Fruit fly (Drosophila melanogaster): ENCODE results near the gene Kif19A.
A peak's percentile ranks its signal among the peaks of the same experiment; 100 is the strongest.

Kif19A gene

dm6 chr3R:14108158-14108921 is 9.9 kb downstream of the Kif19A start, which contains the start of gene CG12402 (continued):
- peak; percentile 52 for TF ChIP-seq CG9932 (GFP tag; IDR thresholded peaks at IDR 0.05)
- TF ChIP-seq CG10654 (GFP tag; optimal IDR thresholded peaks at IDR 0.05), result peak; percentile 85
- TF ChIP-seq wdn (GFP tag; IDR thresholded peaks at IDR 0.05), result peak; percentile 57; the same call in 1 of the 2 replicates
- peak; percentile 82 for TF ChIP-seq CG12219 (GFP tag; optimal IDR thresholded peaks at IDR 0.05)
- TF ChIP-seq Poxn (GFP tag; IDR thresholded peaks at IDR 0.05), result no peak
- TF ChIP-seq al (GFP tag; IDR thresholded peaks at IDR 0.05), result peak; percentile 25; the same call in 1 of the 2 replicates
- TF ChIP-seq her (GFP tag; optimal IDR thresholded peaks at IDR 0.05), result peak; percentile 72
- peak; percentile 89 for TF ChIP-seq CG7839 (tag; optimal IDR thresholded peaks at IDR 0.05)
- TF ChIP-seq yki (optimal IDR thresholded peaks at IDR 0.05), result no peak
- TF ChIP-seq crp (GFP tag; optimal IDR thresholded peaks at IDR 0.05), result no peak
- TF ChIP-seq CG6813 (GFP tag; optimal IDR thresholded peaks at IDR 0.05), result peak; percentile 86
- TF ChIP-seq CG7987 (GFP tag; optimal IDR thresholded peaks at IDR 0.05), result peak; percentile 61
- peak; percentile 32 for TF ChIP-seq CTCF (GFP tag; optimal IDR thresholded peaks at IDR 0.05)
- TF ChIP-seq nau (GFP tag; optimal IDR thresholded peaks at IDR 0.05), result peak; percentile 76
- peak; percentile 71 for TF ChIP-seq CG4707 (GFP tag; optimal IDR thresholded peaks at IDR 0.05)
- peak; percentile 74 for TF ChIP-seq Six4 (GFP tag; optimal IDR thresholded peaks at IDR 0.05)
- peak; percentile 83 for TF ChIP-seq ap (GFP tag; IDR thresholded peaks at IDR 0.05)
- no peak for TF ChIP-seq D (optimal IDR thresholded peaks at IDR 0.05)
- TF ChIP-seq D (GFP tag; optimal IDR thresholded peaks at IDR 0.05), result peak; percentile 81
- TF ChIP-seq CG32767 (GFP tag; IDR thresholded peaks at IDR 0.05), result peak; percentile 81
- TF ChIP-seq mirr (GFP tag; optimal IDR thresholded peaks at IDR 0.05), result peak; percentile 70
- TF ChIP-seq crol (GFP tag; IDR thresholded peaks at IDR 0.05), result peak; percentile 98
- no peak for TF ChIP-seq fu2 (GFP tag; optimal IDR thresholded peaks at IDR 0.05)
- peak; percentile 29; the same call in 1 of the 2 replicates for TF ChIP-seq CG8765 (GFP tag; IDR thresholded peaks at IDR 0.05)
- TF ChIP-seq Aef1 (GFP tag; IDR thresholded peaks at IDR 0.05), result peak; percentile 84
- TF ChIP-seq CG5953 (GFP tag; IDR thresholded peaks at IDR 0.05), result peak; percentile 87
- TF ChIP-seq Hr78 (GFP tag; optimal IDR thresholded peaks at IDR 0.05), result peak in 1 of 2 experiments; percentile 68
- peak; percentile 38 for TF ChIP-seq fd64A (GFP tag; optimal IDR thresholded peaks at IDR 0.05)
- TF ChIP-seq CG17186 (GFP tag; optimal IDR thresholded peaks at IDR 0.05), result peak; percentile 50
- TF ChIP-seq ERR (GFP tag; optimal IDR thresholded peaks at IDR 0.05), result peak; percentile 47
- peak; percentile 85 for TF ChIP-seq CoRest (tag; optimal IDR thresholded peaks at IDR 0.05)
- peak; percentile 75 for TF ChIP-seq Oaz (GFP tag; IDR thresholded peaks at IDR 0.05)
- peak; percentile 68 for TF ChIP-seq nerfin-1 (tag; optimal IDR thresholded peaks at IDR 0.05)
- peak; percentile 45 for TF ChIP-seq MBD-R2 (GFP tag; IDR thresholded peaks at IDR 0.05)
- TF ChIP-seq nmo (GFP tag; optimal IDR thresholded peaks at IDR 0.05), result peak; percentile 78
- peak; percentile 84 for TF ChIP-seq CG14014 (GFP tag; IDR thresholded peaks at IDR 0.05)
- no peak for TF ChIP-seq fru (optimal IDR thresholded peaks at IDR 0.05)
- TF ChIP-seq CG5180 (GFP tag; optimal IDR thresholded peaks at IDR 0.05), result peak; percentile 75
- TF ChIP-seq CG11560 (tag; IDR thresholded peaks at IDR 0.05), result no peak
- TF ChIP-seq sens-2 (GFP tag; IDR thresholded peaks at IDR 0.05), result peak; percentile 76; the same call in 1 of the 2 replicates
- TF ChIP-seq disco-r (GFP tag; optimal IDR thresholded peaks at IDR 0.05), result peak; percentile 20
- TF ChIP-seq Bgb (GFP tag; IDR thresholded peaks at IDR 0.05; ENCODE audit: partially characterized antibody), result no peak
- peak; percentile 64 for TF ChIP-seq CG1647 (GFP tag; optimal IDR thresholded peaks at IDR 0.05)
- TF ChIP-seq Ptx1 (GFP tag; IDR thresholded peaks at IDR 0.05), result peak; percentile 89
- TF ChIP-seq CG12744 (GFP tag; optimal IDR thresholded peaks at IDR 0.05), result peak; percentile 36
- TF ChIP-seq CG17829 (tag; optimal IDR thresholded peaks at IDR 0.05), result peak; percentile 91
- peak; percentile 73 for TF ChIP-seq gsb-n (tag; optimal IDR thresholded peaks at IDR 0.05)
- peak; percentile 82 for TF ChIP-seq CG8290 (GFP tag; optimal IDR thresholded peaks at IDR 0.05)
- TF ChIP-seq CG8290 (tag; optimal IDR thresholded peaks at IDR 0.05), result peak; percentile 53 to 90
- TF ChIP-seq CG3726 (GFP tag; IDR thresholded peaks at IDR 0.05), result peak; percentile 81; the same call in 2 of the 3 replicates
- TF ChIP-seq CG8281 (tag; optimal IDR thresholded peaks at IDR 0.05), result peak; percentile 67
